Worm (Caenorhabditis elegans): ENCODE data around the gene nmy-1.
A peak's percentile ranks its signal among the peaks of the same experiment; 100 is the strongest.

The nmy-1 gene

DNA sequence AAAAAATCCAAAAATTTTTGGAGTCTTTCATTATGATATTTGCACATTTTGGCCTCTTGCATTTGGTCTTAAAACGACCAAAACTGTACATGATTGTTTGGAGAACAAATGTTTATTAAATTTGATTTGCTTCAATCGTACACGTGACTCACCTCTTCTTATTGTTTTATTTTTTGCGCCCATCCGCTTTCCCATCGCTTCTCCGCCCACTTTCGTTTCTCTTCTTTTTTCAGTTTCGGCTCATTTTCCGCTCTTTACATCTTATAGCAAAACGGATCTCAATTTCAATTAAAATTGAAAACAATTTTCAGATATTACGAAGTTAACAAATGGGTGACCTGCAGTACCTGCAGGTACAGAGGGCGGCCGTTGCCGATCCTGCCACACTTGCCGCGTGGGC, at the start of gene nmy-1:
TSS of gene nmy-1 (plus strand) at position 301 of the 400 bp plus-strand sequence.
- TF ChIP-seq ceh-13 (GFP tag; optimal IDR thresholded peaks at IDR 0.05) (no peak), ceh-36 (tag; optimal IDR thresholded peaks at IDR 0.05) (no peak), flt-1 (GFP tag; IDR thresholded peaks at IDR 0.05) (no peak), scrt-1 (GFP tag; IDR thresholded peaks at IDR 0.05) (no peak), tbx-11 (GFP tag; IDR thresholded peaks at IDR 0.05) (no peak), hnd-1 (tag; optimal IDR thresholded peaks at IDR 0.05) (no peak), hmg-4 (GFP tag; optimal IDR thresholded peaks at IDR 0.05) (no peak), hmbx-1 (tag; optimal IDR thresholded peaks at IDR 0.05) (no peak), ama-1 (optimal IDR thresholded peaks at IDR 0.05) (no peak), F13C5.2 (tag; optimal IDR thresholded peaks at IDR 0.05) (no peak), sea-1 (GFP tag; conservative IDR thresholded peaks at IDR 0.05) (no peak), tra-4 (tag; optimal IDR thresholded peaks at IDR 0.05) (no peak), B0310.2 (tag; optimal IDR thresholded peaks at IDR 0.05) (no peak), ets-7 (tag; optimal IDR thresholded peaks at IDR 0.05) (no peak), aly-1 (tag; optimal IDR thresholded peaks at IDR 0.05) (no peak), pes-1 (GFP tag; IDR thresholded peaks at IDR 0.05) (no peak), tbx-37 (GFP tag; conservative IDR thresholded peaks at IDR 0.05) (no peak)

DNA sequence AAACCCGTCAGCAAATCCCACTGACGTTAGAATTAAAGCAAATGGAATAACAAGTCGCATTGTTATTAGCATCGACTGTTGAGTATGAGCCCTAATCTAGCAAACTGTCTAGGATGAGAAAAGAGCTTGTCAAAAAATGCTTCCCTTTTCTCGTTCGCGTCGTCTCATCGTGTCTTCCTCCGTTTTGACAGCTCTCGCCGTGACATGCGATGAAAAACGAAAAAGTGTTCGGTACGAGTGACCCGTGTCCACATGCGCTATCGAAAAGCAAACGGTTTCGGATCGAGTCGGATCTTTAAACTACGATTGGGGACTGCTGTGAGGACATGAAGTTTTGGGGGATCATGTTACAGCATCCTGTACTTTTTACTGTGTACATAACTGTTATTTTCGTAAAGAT, 47.0 kb upstream of the nmy-1 start, which contains the start of gene comt-1:
TSS of gene comt-1 (minus strand) at position 101 of the 400 bp plus-strand sequence.
- TF ChIP-seq hnd-1 (tag; optimal IDR thresholded peaks at IDR 0.05) = no peak
- TF ChIP-seq ama-1 (optimal IDR thresholded peaks at IDR 0.05) = no peak
- no peak for TF ChIP-seq tbx-37 (GFP tag; conservative IDR thresholded peaks at IDR 0.05)
- TF ChIP-seq tbx-11 (GFP tag; IDR thresholded peaks at IDR 0.05) = no peak
- no peak for TF ChIP-seq ceh-13 (GFP tag; optimal IDR thresholded peaks at IDR 0.05)
- no peak for TF ChIP-seq hmbx-1 (tag; optimal IDR thresholded peaks at IDR 0.05)
- TF ChIP-seq F13C5.2 (tag; optimal IDR thresholded peaks at IDR 0.05) = no peak
- TF ChIP-seq ets-7 (tag; optimal IDR thresholded peaks at IDR 0.05) = no peak
- TF ChIP-seq pes-1 (GFP tag; IDR thresholded peaks at IDR 0.05) = no peak
- TF ChIP-seq aly-1 (tag; optimal IDR thresholded peaks at IDR 0.05) = no peak
- no peak for TF ChIP-seq hmg-4 (GFP tag; optimal IDR thresholded peaks at IDR 0.05)
- TF ChIP-seq tra-4 (tag; optimal IDR thresholded peaks at IDR 0.05) = no peak

DNA sequence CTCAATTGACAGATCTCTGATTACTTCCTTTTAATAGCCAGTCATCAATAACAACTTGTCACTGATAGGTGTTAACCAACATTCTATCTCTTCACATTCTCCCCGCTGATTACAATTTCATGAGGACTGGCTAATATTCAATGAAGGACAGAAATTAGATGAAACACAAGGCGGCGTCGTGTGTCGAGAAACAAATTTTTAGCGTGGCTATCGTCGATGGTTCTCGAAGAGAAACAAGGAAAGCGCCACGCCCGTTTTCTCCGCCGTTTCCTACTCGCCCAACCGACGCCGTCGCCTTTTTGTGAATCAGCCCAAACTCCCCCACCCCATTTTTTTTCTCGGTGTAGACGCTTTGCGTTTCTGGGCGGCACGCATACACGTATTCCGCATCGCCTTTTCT, 45.4 kb upstream of the nmy-1 start, which contains the start of gene F53B3.6:
TSS of gene F53B3.6 (plus strand) at position 284 of the 400 bp plus-strand sequence.
- TF ChIP-seq ceh-13 (GFP tag; optimal IDR thresholded peaks at IDR 0.05) (no peak), hmbx-1 (tag; optimal IDR thresholded peaks at IDR 0.05) (no peak), B0310.2 (tag; optimal IDR thresholded peaks at IDR 0.05) (no peak), ets-7 (tag; optimal IDR thresholded peaks at IDR 0.05) (no peak), sea-1 (GFP tag; conservative IDR thresholded peaks at IDR 0.05) (no peak), F13C5.2 (tag; optimal IDR thresholded peaks at IDR 0.05) (no peak), ceh-36 (tag; optimal IDR thresholded peaks at IDR 0.05) (no peak), hmg-4 (GFP tag; optimal IDR thresholded peaks at IDR 0.05) (no peak), ama-1 (optimal IDR thresholded peaks at IDR 0.05) (no peak), hnd-1 (tag; optimal IDR thresholded peaks at IDR 0.05) (no peak), tbx-37 (GFP tag; conservative IDR thresholded peaks at IDR 0.05) (no peak), tbx-11 (GFP tag; IDR thresholded peaks at IDR 0.05) (no peak), aly-1 (tag; optimal IDR thresholded peaks at IDR 0.05) (no peak), flt-1 (GFP tag; IDR thresholded peaks at IDR 0.05) (no peak), pes-1 (GFP tag; IDR thresholded peaks at IDR 0.05) (no peak)

DNA sequence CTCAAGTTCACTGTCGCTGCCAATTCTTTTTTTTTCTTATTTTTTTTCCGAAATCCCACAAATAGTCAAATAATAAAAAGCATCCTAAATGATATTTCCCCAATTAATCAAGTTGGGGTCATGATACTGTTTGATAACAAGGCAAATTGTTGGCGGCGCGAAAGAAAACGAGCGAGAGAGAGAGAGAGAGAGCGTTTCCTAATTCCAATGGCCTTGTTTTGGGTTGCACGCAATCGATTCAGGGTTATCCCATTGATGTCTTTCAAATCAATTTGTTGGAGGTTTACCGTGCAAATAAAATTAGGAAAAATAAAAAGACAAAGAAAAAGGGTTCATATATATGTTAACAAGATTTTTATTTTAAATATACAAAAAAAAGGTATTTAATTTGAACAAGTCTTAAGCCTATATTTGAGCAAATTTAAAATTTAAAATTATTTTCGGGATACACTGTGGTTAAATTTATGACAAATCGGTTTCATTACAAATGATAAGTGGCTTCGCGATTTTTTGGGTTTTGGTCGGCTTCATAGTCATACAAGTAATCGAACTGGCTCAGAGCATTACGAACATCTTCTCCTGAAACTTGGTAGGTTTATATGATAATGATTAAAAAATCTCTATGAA, 43.6 kb upstream of the nmy-1 start:
- no peak for TF ChIP-seq pes-1 (GFP tag; IDR thresholded peaks at IDR 0.05)
- TF ChIP-seq flt-1 (GFP tag; IDR thresholded peaks at IDR 0.05) = no peak
- TF ChIP-seq hmg-4 (GFP tag; optimal IDR thresholded peaks at IDR 0.05) = no peak
- TF ChIP-seq hmbx-1 (tag; optimal IDR thresholded peaks at IDR 0.05) = no peak
- no peak for TF ChIP-seq F13C5.2 (tag; optimal IDR thresholded peaks at IDR 0.05)
- TF ChIP-seq ama-1 (optimal IDR thresholded peaks at IDR 0.05) = no peak
- no peak for TF ChIP-seq tbx-11 (GFP tag; IDR thresholded peaks at IDR 0.05)

DNA sequence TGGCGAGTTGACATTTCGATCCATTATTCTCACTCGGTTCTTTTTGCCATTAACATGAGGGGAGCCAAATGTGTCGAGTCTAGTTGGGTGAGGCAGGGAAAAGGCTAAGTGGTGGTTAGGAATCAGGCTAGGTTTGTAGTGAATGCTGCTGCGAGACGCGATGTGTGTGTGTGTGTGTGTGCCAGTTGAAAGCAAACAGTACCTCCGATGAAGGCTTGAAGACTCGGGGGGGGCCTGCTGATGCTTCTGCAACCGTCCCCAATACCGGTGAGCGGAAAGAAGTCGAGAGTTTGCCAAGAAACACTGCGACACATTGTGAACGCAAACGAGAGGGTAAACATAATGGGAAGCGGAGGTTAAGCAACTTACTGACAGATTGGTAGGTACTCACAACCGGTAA, 38.3 kb upstream of the nmy-1 start, which contains the start of gene F53B3.3:
TSS of gene F53B3.3 (minus strand) at position 101 of the 400 bp plus-strand sequence.
- TF ChIP-seq ceh-13 (GFP tag; optimal IDR thresholded peaks at IDR 0.05) (no peak), pes-1 (GFP tag; IDR thresholded peaks at IDR 0.05) (no peak), scrt-1 (GFP tag; IDR thresholded peaks at IDR 0.05) (no peak), ceh-36 (tag; optimal IDR thresholded peaks at IDR 0.05) (no peak), ama-1 (optimal IDR thresholded peaks at IDR 0.05) (no peak), sea-1 (GFP tag; conservative IDR thresholded peaks at IDR 0.05) (no peak), hmg-4 (GFP tag; optimal IDR thresholded peaks at IDR 0.05) (peak; percentile 36), flt-1 (GFP tag; IDR thresholded peaks at IDR 0.05) (0 out of 2 replicates have a peak, but pooled peaks have one; percentile 11), aly-1 (tag; optimal IDR thresholded peaks at IDR 0.05) (no peak), tbx-37 (GFP tag; conservative IDR thresholded peaks at IDR 0.05) (no peak)

DNA sequence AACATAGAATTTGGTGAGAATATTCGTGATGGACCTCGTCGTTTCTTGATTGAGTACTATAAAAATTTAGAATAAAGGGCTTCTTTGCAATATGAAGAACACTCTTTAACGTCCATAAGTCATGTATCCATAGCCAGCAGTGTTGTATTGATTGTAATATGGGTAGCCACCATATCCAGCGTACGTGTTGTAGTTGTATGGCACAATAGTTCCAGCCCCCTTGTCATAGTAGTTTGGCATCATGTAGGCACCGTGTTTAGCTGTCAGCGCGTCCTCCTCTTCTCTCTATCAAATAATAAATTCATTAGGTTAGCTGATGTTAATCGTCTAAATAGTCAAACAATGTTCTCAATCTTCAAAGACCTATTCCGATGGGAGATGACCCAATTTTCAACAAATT, 36.1 kb upstream of the nmy-1 start:
- TF ChIP-seq tbx-11 (GFP tag; IDR thresholded peaks at IDR 0.05) = no peak
- TF ChIP-seq hnd-1 (tag; optimal IDR thresholded peaks at IDR 0.05) = no peak
- no peak for TF ChIP-seq ets-7 (tag; optimal IDR thresholded peaks at IDR 0.05)
- no peak for TF ChIP-seq aly-1 (tag; optimal IDR thresholded peaks at IDR 0.05)
- TF ChIP-seq F13C5.2 (tag; optimal IDR thresholded peaks at IDR 0.05) = no peak
- TF ChIP-seq ceh-13 (GFP tag; optimal IDR thresholded peaks at IDR 0.05) = no peak
- no peak for TF ChIP-seq sea-1 (GFP tag; conservative IDR thresholded peaks at IDR 0.05)
- TF ChIP-seq pes-1 (GFP tag; IDR thresholded peaks at IDR 0.05) = no peak
- TF ChIP-seq flt-1 (GFP tag; IDR thresholded peaks at IDR 0.05) = no peak

DNA sequence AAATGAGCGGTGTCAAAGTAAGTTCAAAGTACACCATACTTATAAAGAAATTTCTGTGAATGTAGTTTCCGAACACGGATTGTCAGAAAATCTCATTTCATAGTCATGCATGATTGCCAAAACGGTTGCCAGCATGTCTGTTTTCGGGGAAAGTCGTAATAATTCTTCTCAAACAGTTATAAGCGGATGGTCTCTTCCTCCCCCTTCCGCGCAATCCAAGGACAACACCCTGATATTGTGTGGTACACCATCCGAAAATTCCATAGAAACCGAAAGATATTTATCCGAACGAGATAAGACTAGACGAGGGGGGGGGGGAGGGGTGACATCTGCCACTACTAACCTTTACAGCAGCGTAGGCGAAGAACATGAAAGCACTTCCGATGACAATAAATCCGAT, 34.7 kb upstream of the nmy-1 start:
- TF ChIP-seq ceh-36 (tag; optimal IDR thresholded peaks at IDR 0.05) (peak; percentile 19), pes-1 (GFP tag; IDR thresholded peaks at IDR 0.05) (no peak)

DNA sequence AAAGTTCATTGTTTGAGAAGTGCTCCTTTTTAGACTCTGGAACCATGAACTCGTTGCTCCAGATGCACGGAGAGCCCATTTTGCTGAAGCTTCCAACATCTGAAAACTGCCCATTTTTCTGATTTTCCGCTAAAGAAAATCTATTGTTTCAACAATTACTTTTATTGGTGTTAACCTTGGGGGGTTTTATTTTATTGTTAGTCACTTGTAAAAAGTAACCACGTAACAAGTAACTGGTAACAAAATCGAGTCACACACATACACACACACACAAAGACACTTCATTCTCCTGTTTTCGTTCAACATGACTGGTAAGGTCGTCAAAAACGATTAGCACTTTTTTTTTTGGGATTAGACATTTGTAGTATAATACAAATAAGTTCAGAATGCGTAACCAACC, 31.9 kb upstream of the nmy-1 start:
- TF ChIP-seq tbx-11 (GFP tag; IDR thresholded peaks at IDR 0.05) (no peak), B0310.2 (tag; optimal IDR thresholded peaks at IDR 0.05) (no peak), hmg-4 (GFP tag; optimal IDR thresholded peaks at IDR 0.05) (no peak), scrt-1 (GFP tag; IDR thresholded peaks at IDR 0.05) (no peak), flt-1 (GFP tag; IDR thresholded peaks at IDR 0.05) (no peak), sea-1 (GFP tag; conservative IDR thresholded peaks at IDR 0.05) (no peak), hmbx-1 (tag; optimal IDR thresholded peaks at IDR 0.05) (no peak), pes-1 (GFP tag; IDR thresholded peaks at IDR 0.05) (no peak), hnd-1 (tag; optimal IDR thresholded peaks at IDR 0.05) (no peak)

Measured in whole organism, early embryonic.